Worm (Caenorhabditis elegans) whole organism, L4 larva: ENCODE data around the gene K11D12.11.

Experiments used
- D1046.2 ChIP-seq: fragments of 200-800 bp; sonication (Bioruptor generic); IDR thresholded peaks from 2 replicates; pipeline ENCODE4 v1.3.6; 2022; ENCODE audit warnings: missing genetic modification characterization, missing compliant biosample characterization
- F49E8.2 ChIP-seq: sonication (generic microtip); optimal IDR thresholded peaks from 2 replicates; lab custom pipeline; 2016; ENCODE audit warnings: missing compliant biosample characterization, mild to moderate bottlenecking, missing genetic modification characterization, borderline replicate concordance
- T20F7.1 ChIP-seq: fragments of 200-800 bp; sonication (Bioruptor generic); optimal IDR thresholded peaks from 2 replicates; lab custom pipeline; 2018; ENCODE audit warnings: mild to moderate bottlenecking, missing genetic modification characterization, missing compliant biosample characterization
- T26A8.4 ChIP-seq: fragments of 200-800 bp; sonication (Bioruptor generic); IDR thresholded peaks from 2 replicates; pipeline ENCODE4 v1.3.6; 2022; ENCODE audit warnings: missing genetic modification characterization, missing compliant biosample characterization
- Y5F2A.4 ChIP-seq: fragments of 200-800 bp; sonication (Bioruptor generic); optimal IDR thresholded peaks from 2 replicates; lab custom pipeline; 2018; ENCODE audit warnings: mild to moderate bottlenecking, missing genetic modification characterization, missing compliant biosample characterization
- ZK337.2 ChIP-seq: fragments of 200-800 bp; sonication (Bioruptor generic); IDR thresholded peaks from 2 replicates; pipeline ENCODE4 v1.3.6; 2022; ENCODE audit warnings: missing genetic modification reagents, missing genetic modification characterization, missing compliant biosample characterization
- aha-1 ChIP-seq: fragments of 150-350 bp; peaks from one replicate; lab custom pipeline; 2014; ENCODE audit warnings: missing biosample characterization, missing genetic modification characterization
- ceh-20 ChIP-seq: fragments of 200-800 bp; sonication (Bioruptor generic); IDR thresholded peaks from 2 replicates; pipeline ENCODE4 v1.3.6; 2022; ENCODE audit warnings: missing genetic modification reagents, missing genetic modification characterization, missing compliant biosample characterization
- ceh-32 ChIP-seq: sonication (generic microtip); optimal IDR thresholded peaks from 2 replicates; lab custom pipeline; 2016; ENCODE audit warnings: mild to moderate bottlenecking, missing genetic modification characterization, missing compliant biosample characterization; ENCODE audit not compliant: poor library complexity
- ceh-82 ChIP-seq: sonication (generic microtip); optimal IDR thresholded peaks from 2 replicates; lab custom pipeline; 2017; ENCODE audit warnings: missing biosample characterization, missing genetic modification characterization
- ctbp-1 ChIP-seq: fragments of 200-800 bp; sonication (Bioruptor generic); IDR thresholded peaks from 2 replicates; pipeline ENCODE4 v1.3.6; 2022; ENCODE audit warnings: missing genetic modification reagents, missing genetic modification characterization, missing compliant biosample characterization
- dmd-8 ChIP-seq: fragments of 200-800 bp; sonication (Bioruptor generic); IDR thresholded peaks from 2 replicates; pipeline ENCODE4 v1.3.6; 2022; ENCODE audit warnings: missing genetic modification characterization, missing compliant biosample characterization
- duxl-1 ChIP-seq: sonication (generic microtip); optimal IDR thresholded peaks from 2 replicates; lab custom pipeline; 2016; ENCODE audit warnings: mild to moderate bottlenecking, missing genetic modification characterization, moderate library complexity, missing compliant biosample characterization; ENCODE audit not compliant: poor library complexity
- egl-43 ChIP-seq: fragments of 200-800 bp; sonication (Bioruptor generic); IDR thresholded peaks from 2 replicates; pipeline ENCODE4 v1.3.6; 2022; ENCODE audit warnings: missing genetic modification reagents, missing genetic modification characterization, missing compliant biosample characterization
- fkh-10 ChIP-seq: fragments of 150-350 bp; optimal IDR thresholded peaks from 2 replicates; lab custom pipeline; 2014; ENCODE audit warnings: missing biosample characterization, missing genetic modification reagents, missing genetic modification characterization
- fos-1 ChIP-seq: fragments of 150-350 bp; optimal IDR thresholded peaks from 2 replicates; lab custom pipeline; 2014; ENCODE audit warnings: missing biosample characterization, missing genetic modification characterization
- hlh-30 ChIP-seq: sonication (generic microtip); optimal IDR thresholded peaks from 2 replicates; lab custom pipeline; 2017; ENCODE audit warnings: antibody characterized with exemption, mild to moderate bottlenecking, missing genetic modification characterization, missing compliant biosample characterization; ENCODE audit not compliant: insufficient read depth
- lin-39 ChIP-seq: fragments of 150-350 bp; optimal IDR thresholded peaks from 2 replicates; lab custom pipeline; 2014; ENCODE audit warnings: missing biosample characterization, missing genetic modification reagents, missing genetic modification characterization
- lir-3 ChIP-seq: sonication (generic microtip); optimal IDR thresholded peaks from 2 replicates; lab custom pipeline; 2016; ENCODE audit warnings: mild to moderate bottlenecking, missing genetic modification characterization, missing compliant biosample characterization
- mdt-29 ChIP-seq: fragments of 200-800 bp; sonication (Bioruptor generic); IDR thresholded peaks from 2 replicates; pipeline ENCODE4 v1.3.6; 2022; ENCODE audit warnings: missing genetic modification reagents, missing genetic modification characterization, missing compliant biosample characterization
- nhr-10 ChIP-seq: fragments of 150-350 bp; optimal IDR thresholded peaks from 2 replicates; lab custom pipeline; 2014; ENCODE audit warnings: missing biosample characterization, missing genetic modification characterization
- nhr-102 ChIP-seq: sonication (generic microtip); optimal IDR thresholded peaks from 2 replicates; lab custom pipeline; 2016; ENCODE audit warnings: mild to moderate bottlenecking, missing genetic modification characterization, moderate library complexity, missing compliant biosample characterization
- nhr-111 ChIP-seq: fragments of 200-800 bp; sonication (Bioruptor generic); optimal IDR thresholded peaks from 2 replicates; lab custom pipeline; 2018; ENCODE audit warnings: mild to moderate bottlenecking, missing genetic modification characterization, missing compliant biosample characterization
- nhr-237 ChIP-seq: sonication (generic microtip); optimal IDR thresholded peaks from 2 replicates; lab custom pipeline; 2017; ENCODE audit warnings: missing biosample characterization, missing genetic modification characterization
- nhr-25 ChIP-seq: sonication (generic microtip); optimal IDR thresholded peaks from 2 replicates; lab custom pipeline; 2017; ENCODE audit warnings: missing genetic modification characterization, mild to moderate bottlenecking, missing compliant biosample characterization, antibody characterized with exemption, moderate library complexity, borderline replicate concordance; ENCODE audit not compliant: insufficient read depth
- nhr-42 ChIP-seq: fragments of 200-800 bp; sonication (Bioruptor generic); IDR thresholded peaks from 2 replicates; pipeline ENCODE4 v1.3.6; 2022; ENCODE audit warnings: missing genetic modification characterization, missing compliant biosample characterization
- nhr-48 ChIP-seq: sonication (generic microtip); optimal IDR thresholded peaks from 2 replicates; lab custom pipeline; 2016; ENCODE audit warnings: mild to moderate bottlenecking, missing genetic modification characterization, missing compliant biosample characterization
- pha-4 ChIP-seq, 2 experiments: fragments of 150-350 bp in 1 of 2; fragments of 200-800 bp in 1 of 2; sonication (Bioruptor generic) in 1 of 2; IDR thresholded peaks in 1 of 2; optimal IDR thresholded peaks in 1 of 2; 2 replicates each; pipeline versions ENCODE4 v1.3.6 to Lab custom; 2014 to 2022; ENCODE audit warnings: missing genetic modification characterization in 2 of 2, missing genetic modification reagents in 2 of 2, missing biosample characterization in 1 of 2, missing compliant biosample characterization in 1 of 2
- php-3 ChIP-seq: fragments of 200-800 bp; sonication (Bioruptor generic); IDR thresholded peaks from 2 replicates; pipeline ENCODE4 v1.3.6; 2022; ENCODE audit warnings: missing genetic modification reagents, missing genetic modification characterization, missing compliant biosample characterization
- saeg-2 ChIP-seq: fragments of 200-800 bp; sonication (Bioruptor generic); IDR thresholded peaks from 2 replicates; pipeline ENCODE4 v1.3.6; 2022; ENCODE audit warnings: missing genetic modification reagents, missing genetic modification characterization, missing compliant biosample characterization
- set-16 ChIP-seq: fragments of 200-800 bp; sonication (Bioruptor generic); IDR thresholded peaks from 2 replicates; pipeline ENCODE4 v1.3.6; 2022; ENCODE audit warnings: missing genetic modification reagents, missing genetic modification characterization, missing compliant biosample characterization
- skn-1 ChIP-seq: fragments of 150-350 bp; optimal IDR thresholded peaks from 2 replicates; lab custom pipeline; 2014; ENCODE audit warnings: missing biosample characterization, missing genetic modification characterization
- snpc-1.2 ChIP-seq: fragments of 200-800 bp; sonication (Bioruptor generic); IDR thresholded peaks from 2 replicates; pipeline ENCODE4 v1.3.6; 2022; ENCODE audit warnings: missing genetic modification reagents, missing genetic modification characterization, missing compliant biosample characterization
- snpc-4 ChIP-seq: fragments of 150-350 bp; optimal IDR thresholded peaks from 2 replicates; lab custom pipeline; 2014; ENCODE audit warnings: missing biosample characterization, missing genetic modification characterization
- spr-1 ChIP-seq: sonication (generic microtip); optimal IDR thresholded peaks from 2 replicates; lab custom pipeline; 2016; ENCODE audit warnings: mild to moderate bottlenecking, missing genetic modification characterization, missing compliant biosample characterization
- spr-3 ChIP-seq: fragments of 200-800 bp; sonication (Bioruptor generic); optimal IDR thresholded peaks from 2 replicates; lab custom pipeline; 2018; ENCODE audit warnings: mild to moderate bottlenecking, missing genetic modification characterization, missing compliant biosample characterization
- tag-97 ChIP-seq: fragments of 200-800 bp; sonication (Bioruptor generic); IDR thresholded peaks from 2 replicates; pipeline ENCODE4 v1.3.6; 2022; ENCODE audit warnings: missing genetic modification characterization, missing compliant biosample characterization
- tra-1 ChIP-seq: fragments of 200-800 bp; sonication (Bioruptor generic); IDR thresholded peaks from 2 replicates; pipeline ENCODE4 v1.3.6; 2022; ENCODE audit warnings: missing genetic modification reagents, missing genetic modification characterization, missing compliant biosample characterization
- unc-62 ChIP-seq, 3 experiments: fragments of 150-350 bp in 1 of 3; sonication (generic microtip); optimal IDR thresholded peaks in 2 of 3; peaks in 1 of 3; 1 replicate in 1 of 3; 2 replicates in 2 of 3; lab custom pipeline; 2014 to 2017; ENCODE audit warnings: missing biosample characterization in 3 of 3, missing genetic modification characterization in 3 of 3, missing genetic modification reagents in 3 of 3, missing genotype in 1 of 3
- zip-2 ChIP-seq: fragments of 150-350 bp; optimal IDR thresholded peaks from 2 replicates; lab custom pipeline; 2014; ENCODE audit warnings: missing biosample characterization, missing genetic modification characterization
- ztf-7 ChIP-seq: fragments of 150-350 bp; optimal IDR thresholded peaks from 2 replicates; lab custom pipeline; 2014; ENCODE audit warnings: missing biosample characterization, missing genetic modification characterization

Gene K11D12.11

ce11 chrV:5064761-5065421 lies 25.5 kb upstream of the K11D12.11 start, which contains the start of gene mlk-1 (continued):
- TF ChIP-seq ctbp-1 (GFP tag; lab: Robert Waterston, UW): peak; percentile 37; the same call in 1 of the 2 replicates
- no peak for TF ChIP-seq D1046.2 (GFP tag; lab: Robert Waterston, UW)
- peak; percentile 96 for TF ChIP-seq aha-1 (tag; lab: Kevin White, UChicago)
- no peak for TF ChIP-seq ztf-7 (tag; lab: Kevin White, UChicago)
- TF ChIP-seq F49E8.2 (tag; lab: Kevin White, UChicago): no peak
- no peak for TF ChIP-seq lin-39 (tag; lab: Kevin White, UChicago)
- no peak for TF ChIP-seq nhr-42 (GFP tag; lab: Robert Waterston, UW)
- no peak for TF ChIP-seq T20F7.1 (GFP tag; lab: Kevin White, UChicago)
- peak; percentile 60 for TF ChIP-seq nhr-25 (tag; lab: Kevin White, UChicago)

- no peak for TF ChIP-seq nhr-237
- no peak for TF ChIP-seq lir-3 (tag; lab: Kevin White, UChicago)
- no peak for TF ChIP-seq ceh-32 (tag; lab: Kevin White, UChicago)
- no peak for TF ChIP-seq skn-1
Observed at ce11 chrV:5053335-5053734, 13.9 kb upstream of the K11D12.11 start, which contains the start of gene cwp-4. Gene cwp-4 (plus strand): TSS chrV:5053635.

ce11 chrV:5052233-5052632 lies 12.8 kb upstream of the K11D12.11 start, which contains the start of gene K11D12.12:
Gene K11D12.12 (plus strand): TSS chrV:5052261.
- TF ChIP-seq ceh-32 (tag; lab: Kevin White, UChicago) (no peak), pha-4 (GFP tag; IDR thresholded peaks at IDR 0.05; lab: Robert Waterston, UW) (no peak), pha-4 (tag; optimal IDR thresholded peaks at IDR 0.05; lab: Kevin White, UChicago) (no peak), ZK337.2 (GFP tag; lab: Robert Waterston, UW) (no peak), nhr-48 (tag; lab: Kevin White, UChicago) (no peak), spr-1 (tag; lab: Kevin White, UChicago) (no peak), nhr-237 (no peak), nhr-111 (GFP tag; lab: Kevin White, UChicago) (no peak), Y5F2A.4 (GFP tag; lab: Kevin White, UChicago) (no peak), snpc-4 (tag; lab: Kevin White, UChicago) (no peak), mdt-29 (GFP tag; lab: Robert Waterston, UW) (no peak), ceh-82 (tag; lab: Kevin White, UChicago) (no peak), nhr-10 (no peak), snpc-1.2 (GFP tag; lab: Robert Waterston, UW) (no peak), saeg-2 (GFP tag; lab: Robert Waterston, UW) (no peak), tag-97 (GFP tag; lab: Robert Waterston, UW) (no peak), zip-2 (tag; lab: Kevin White, UChicago) (no peak), php-3 (GFP tag; lab: Robert Waterston, UW) (no peak)

ce11 chrV:5050073-5050599 lies 10.7 kb upstream of the K11D12.11 start:
- TF ChIP-seq duxl-1 (tag; lab: Kevin White, UChicago): peak; percentile 3
- peak; percentile 72 for TF ChIP-seq set-16
- TF ChIP-seq ZK337.2 (GFP tag; lab: Robert Waterston, UW): 0 out of 2 replicates have a peak, but pooled peaks have one; percentile 53
- TF ChIP-seq fos-1 (tag; lab: Kevin White, UChicago): peak; percentile 19
- no peak for TF ChIP-seq hlh-30 (tag; lab: Kevin White, UChicago)
- TF ChIP-seq nhr-48 (tag; lab: Kevin White, UChicago): no peak
- TF ChIP-seq fkh-10 (GFP tag; lab: Kevin White, UChicago): no peak
- TF ChIP-seq spr-3 (GFP tag; lab: Kevin White, UChicago): peak; percentile 50
- TF ChIP-seq lir-3 (tag; lab: Kevin White, UChicago): no peak
- TF ChIP-seq unc-62 (GFP tag; optimal IDR thresholded peaks at IDR 0.05 in 1 of 2; lab: Kevin White, UChicago): no peak
- no peak for TF ChIP-seq unc-62 (tag; optimal IDR thresholded peaks at IDR 0.05; lab: Kevin White, UChicago)
- no peak for TF ChIP-seq ceh-20 (GFP tag; lab: Robert Waterston, UW)
- TF ChIP-seq nhr-42 (GFP tag; lab: Robert Waterston, UW): no peak
- TF ChIP-seq dmd-8: 0 out of 2 replicates have a peak, but pooled peaks have one; percentile 40
- peak; percentile 44; the same call in 1 of the 2 replicates for TF ChIP-seq egl-43 (GFP tag; lab: Robert Waterston, UW)
- TF ChIP-seq nhr-237: no peak
- 0 out of 2 replicates have a peak, but pooled peaks have one; percentile 49 for TF ChIP-seq tra-1 (GFP tag; lab: Robert Waterston, UW)
- no peak for TF ChIP-seq pha-4 (GFP tag; IDR thresholded peaks at IDR 0.05; lab: Robert Waterston, UW)
- TF ChIP-seq pha-4 (tag; optimal IDR thresholded peaks at IDR 0.05; lab: Kevin White, UChicago): no peak
- TF ChIP-seq T26A8.4: 0 out of 2 replicates have a peak, but pooled peaks have one; percentile 42
- no peak for TF ChIP-seq nhr-102
